Worm (Caenorhabditis elegans) whole organism, L4/young adult: Measurements from ENCODE around the gene K06H7.2.

Source experiments
- W03F9.2 ChIP-seq: fragments of 150-350 bp; optimal IDR thresholded peaks from 2 replicates; lab custom pipeline; 2014; ENCODE audit warnings: missing biosample characterization, missing genetic modification characterization
- dao-5 ChIP-seq: sonication (generic microtip); optimal IDR thresholded peaks from 2 replicates; lab custom pipeline; 2016; ENCODE audit warnings: missing genotype, missing genetic modification characterization, moderate library complexity, missing compliant biosample characterization
- him-1 ChIP-seq: sonication (generic microtip); optimal IDR thresholded peaks from 2 replicates; lab custom pipeline; 2016; ENCODE audit warnings: missing genotype, missing genetic modification reagents, missing genetic modification characterization, missing compliant biosample characterization

The K06H7.2 gene

DNA sequence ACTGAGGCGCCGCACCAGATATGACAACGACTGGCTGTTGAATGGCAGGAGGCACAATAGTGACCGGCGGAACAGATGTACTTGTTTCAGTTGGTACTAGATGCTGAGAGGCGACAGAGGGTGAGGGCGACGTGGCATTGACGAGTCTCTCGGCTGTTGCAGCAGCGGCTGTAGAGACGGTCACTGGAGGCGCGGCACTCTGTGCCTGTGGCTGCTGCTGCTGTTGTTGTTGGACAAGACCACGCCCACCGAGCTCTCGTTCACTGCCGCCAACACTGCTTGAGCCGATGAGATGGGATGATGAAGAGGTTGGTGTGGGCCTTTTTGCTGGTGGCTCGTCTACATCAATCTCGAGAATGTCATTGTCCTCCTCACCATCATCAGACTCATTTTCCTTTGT lies 23.8 kb downstream of the K06H7.2 start:
- TF ChIP-seq him-1 (tag; lab: Kevin White, UChicago) (no peak), W03F9.2 (tag; lab: Kevin White, UChicago) (no peak), dao-5 (tag; lab: Kevin White, UChicago) (no peak)

DNA sequence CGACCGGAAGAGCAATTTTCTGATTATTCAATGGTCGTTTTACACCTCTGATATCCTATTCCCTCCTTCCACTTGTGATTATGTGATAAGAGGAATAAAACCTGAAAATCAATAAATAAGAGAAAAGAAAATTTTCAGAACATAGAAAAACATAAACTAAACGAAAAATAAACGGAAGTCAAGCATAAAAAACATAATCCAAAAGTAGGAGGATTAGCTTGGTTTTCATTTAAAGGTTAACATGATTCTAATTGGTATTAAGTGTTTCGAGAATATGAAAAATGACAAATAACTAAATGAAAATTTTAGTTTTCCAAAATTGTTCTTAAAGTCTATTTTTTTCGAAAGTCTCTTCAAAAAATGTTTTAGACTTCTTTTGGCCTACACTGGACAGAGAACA lies 27.8 kb downstream of the K06H7.2 start, which contains the start of gene gei-8:
Gene gei-8 (minus strand): TSS at position 101 of the 400 bp plus-strand sequence.
- TF ChIP-seq W03F9.2 (tag; lab: Kevin White, UChicago) (no peak), him-1 (tag; lab: Kevin White, UChicago) (no peak), dao-5 (tag; lab: Kevin White, UChicago) (no peak)

DNA sequence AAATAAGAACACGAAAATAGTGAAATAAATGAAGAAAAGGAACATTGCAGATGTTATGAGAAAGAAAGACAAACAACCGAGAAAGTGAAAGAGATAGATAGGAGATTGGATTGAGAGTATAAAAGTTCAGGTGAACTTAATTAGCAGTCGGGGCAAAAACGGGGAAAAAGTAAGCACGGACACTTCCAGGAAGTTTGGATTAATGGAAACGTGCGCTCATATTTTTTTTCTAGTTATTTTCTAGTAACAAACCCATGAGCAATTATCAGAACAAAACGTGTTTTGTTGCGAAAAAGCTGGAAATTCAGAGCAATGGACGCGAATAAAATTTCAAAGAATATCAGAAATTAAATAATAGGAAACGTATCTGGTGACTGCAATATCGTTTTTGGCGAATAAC lies 28.6 kb downstream of the K06H7.2 start:
- no peak for TF ChIP-seq him-1 (tag; lab: Kevin White, UChicago)
- no peak for TF ChIP-seq dao-5 (tag; lab: Kevin White, UChicago)
- TF ChIP-seq W03F9.2 (tag; lab: Kevin White, UChicago): no peak

DNA sequence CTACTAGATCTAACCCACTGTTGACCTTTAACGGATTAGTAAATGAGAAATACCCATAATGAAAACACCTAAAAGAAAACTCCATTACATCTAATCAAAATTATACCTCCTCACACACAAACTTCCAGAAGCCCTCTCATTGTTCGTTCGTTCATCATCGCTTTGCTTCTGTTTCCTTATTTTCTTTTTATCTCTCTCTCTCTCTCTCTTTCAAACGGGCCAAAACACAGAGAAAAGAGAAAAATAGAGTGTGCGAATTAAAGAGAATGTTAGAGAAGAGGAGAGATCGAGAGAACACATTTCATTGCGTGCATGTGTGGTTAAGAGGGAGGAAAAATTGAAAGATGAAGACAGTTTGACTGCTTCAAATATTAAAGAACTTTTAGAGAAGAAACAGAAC lies 30.9 kb downstream of the K06H7.2 start:
- TF ChIP-seq W03F9.2 (tag; lab: Kevin White, UChicago): peak; percentile 14
- no peak for TF ChIP-seq dao-5 (tag; lab: Kevin White, UChicago)

DNA sequence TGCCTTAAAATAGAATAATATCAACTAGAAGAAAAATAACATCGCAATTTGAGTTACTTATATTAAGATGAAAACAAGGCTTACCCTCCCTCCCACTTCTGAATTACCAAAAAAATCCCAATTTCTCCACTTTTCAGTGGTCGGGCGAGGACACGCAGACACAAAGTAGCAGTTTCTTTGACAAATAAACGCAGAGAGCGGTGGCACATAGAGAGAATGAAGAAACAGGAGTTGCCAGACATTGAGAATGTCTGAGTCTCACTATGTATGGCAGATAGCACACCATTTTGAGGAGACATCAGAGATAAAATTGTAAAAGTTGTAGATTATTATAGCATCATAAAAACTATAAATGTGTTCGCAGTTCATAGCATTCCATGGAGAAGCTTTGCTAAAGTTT lies 31.9 kb downstream of the K06H7.2 start:
- TF ChIP-seq W03F9.2 (tag; lab: Kevin White, UChicago) (peak; percentile 40), him-1 (tag; lab: Kevin White, UChicago) (no peak)

DNA sequence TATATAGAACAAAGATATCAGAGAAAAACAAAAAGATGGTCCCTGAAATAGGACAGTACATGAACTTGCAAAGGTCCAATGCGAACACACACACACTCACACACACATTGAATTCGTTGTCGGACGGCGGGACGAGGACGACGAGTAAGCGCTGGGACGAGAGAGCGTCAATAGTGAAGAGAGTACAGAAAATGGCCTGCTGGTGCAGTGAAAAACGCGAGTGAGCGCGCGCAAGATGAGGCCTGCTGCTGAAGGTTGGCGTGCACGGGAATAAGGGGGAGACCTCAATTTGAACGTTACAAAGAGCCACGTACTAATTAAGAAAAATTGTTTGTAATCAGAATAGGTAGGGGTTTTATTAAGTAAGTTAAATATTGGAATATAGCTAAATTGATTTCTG lies 33.6 kb downstream of the K06H7.2 start:
- TF ChIP-seq W03F9.2 (tag; lab: Kevin White, UChicago) (no peak), him-1 (tag; lab: Kevin White, UChicago) (no peak), dao-5 (tag; lab: Kevin White, UChicago) (no peak)

DNA sequence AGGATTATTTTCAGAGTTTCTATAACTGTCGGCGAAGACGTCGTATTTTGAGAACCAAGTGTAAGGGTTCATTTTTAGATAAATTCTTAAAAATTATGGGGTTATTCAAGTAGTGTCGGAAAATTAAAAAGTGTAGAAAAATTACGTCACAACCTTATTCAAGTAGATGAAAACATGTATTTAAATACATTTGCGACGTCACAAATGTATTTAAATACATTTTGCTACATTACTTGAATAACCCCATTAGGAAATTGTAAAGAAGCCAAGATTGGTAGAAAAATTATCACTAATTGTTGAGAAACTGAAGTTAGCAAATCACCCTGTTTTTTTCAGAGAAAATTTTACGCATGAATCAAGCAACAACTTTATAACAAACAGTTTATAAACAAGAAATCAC lies 35.8 kb downstream of the K06H7.2 start:
- TF ChIP-seq W03F9.2 (tag; lab: Kevin White, UChicago): no peak
- no peak for TF ChIP-seq dao-5 (tag; lab: Kevin White, UChicago)
- TF ChIP-seq him-1 (tag; lab: Kevin White, UChicago): no peak

DNA sequence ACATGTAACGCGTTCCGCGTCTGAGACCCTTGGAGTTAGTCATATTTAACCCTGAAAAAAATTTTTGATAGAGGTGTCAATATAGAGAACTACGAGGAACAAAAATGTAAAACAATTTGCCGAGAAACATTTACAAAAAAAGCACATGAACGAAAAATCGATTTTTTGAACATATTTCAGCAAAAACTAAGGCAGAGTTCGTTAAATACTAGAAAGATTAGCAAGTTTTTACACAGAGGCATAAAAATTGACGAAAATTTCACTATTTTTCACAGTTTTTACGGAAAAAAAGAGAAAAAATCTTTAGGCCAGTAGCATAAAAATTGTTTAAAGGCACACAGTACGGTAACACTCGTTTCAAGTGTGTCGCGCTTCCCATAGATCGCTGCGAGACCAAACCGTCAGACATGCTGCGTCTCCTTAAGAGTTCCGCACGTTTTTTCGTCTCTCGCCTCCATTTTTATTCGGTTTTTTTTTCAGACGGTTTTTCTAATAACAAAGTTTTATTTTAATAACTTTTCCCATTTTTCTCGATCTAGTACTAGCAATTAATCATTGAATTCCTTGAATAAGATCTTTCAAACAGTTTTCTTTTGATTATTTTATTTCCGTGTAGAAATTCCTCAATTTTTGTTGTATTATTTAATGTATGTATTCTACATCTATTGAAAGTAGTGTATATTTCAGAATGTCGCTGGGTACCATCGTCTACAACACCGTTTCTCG lies 37.0 kb downstream of the K06H7.2 start, which contains the start of the genes rpl-21 and C14B9.10:
Gene rpl-21 (minus strand): TSS at position 51 of the 726 bp plus-strand sequence.
Gene C14B9.10 (plus strand): TSS at position 676 of the 726 bp plus-strand sequence.
- TF ChIP-seq W03F9.2 (tag; lab: Kevin White, UChicago): peak; percentile 89
- no peak for TF ChIP-seq dao-5 (tag; lab: Kevin White, UChicago)
- TF ChIP-seq him-1 (tag; lab: Kevin White, UChicago): peak; percentile 47

DNA sequence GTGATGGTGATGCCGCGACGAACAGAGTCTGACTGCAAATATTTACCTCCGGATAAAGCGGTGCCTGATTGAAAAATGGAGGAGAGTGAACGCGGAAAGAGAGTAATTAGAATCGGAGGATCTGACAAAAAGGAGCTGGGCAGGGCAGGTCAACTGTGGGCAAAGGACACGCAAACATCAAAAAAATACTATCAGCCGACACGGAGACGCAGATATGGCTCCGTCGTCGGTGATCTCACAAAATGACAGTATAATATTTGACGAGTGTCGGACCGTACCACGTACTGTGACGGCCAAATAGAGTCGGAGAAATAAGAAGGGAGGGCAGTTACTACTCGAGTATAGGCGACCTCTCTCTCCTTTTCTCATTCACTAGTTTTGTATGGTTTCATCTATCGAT lies 39.1 kb downstream of the K06H7.2 start:
- TF ChIP-seq dao-5 (tag; lab: Kevin White, UChicago) (no peak), W03F9.2 (tag; lab: Kevin White, UChicago) (no peak), him-1 (tag; lab: Kevin White, UChicago) (no peak)

DNA sequence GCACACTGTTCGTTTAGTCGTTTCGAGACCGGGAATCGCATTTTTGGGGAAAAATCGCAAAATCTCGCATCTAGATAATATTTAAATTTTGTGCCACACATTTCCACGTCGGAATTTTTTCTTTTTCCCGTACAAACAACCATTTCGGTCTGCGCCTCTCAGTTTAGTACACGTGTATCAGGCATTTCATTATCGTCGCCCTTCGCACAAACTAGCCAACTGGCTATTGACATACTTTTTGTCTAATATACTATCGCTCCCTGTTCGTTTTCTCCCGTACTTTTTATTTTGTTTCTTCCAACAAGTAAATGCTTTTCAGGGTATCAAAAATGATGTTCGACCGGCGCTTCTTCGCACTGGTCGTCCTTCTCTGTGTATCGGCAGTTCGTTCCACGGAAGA lies 40.0 kb downstream of the K06H7.2 start, which contains the start of gene C14B9.2:
Gene C14B9.2 (plus strand): TSS at position 320 of the 400 bp plus-strand sequence.
- TF ChIP-seq dao-5 (tag; lab: Kevin White, UChicago) (no peak), him-1 (tag; lab: Kevin White, UChicago) (no peak), W03F9.2 (tag; lab: Kevin White, UChicago) (no peak)

DNA sequence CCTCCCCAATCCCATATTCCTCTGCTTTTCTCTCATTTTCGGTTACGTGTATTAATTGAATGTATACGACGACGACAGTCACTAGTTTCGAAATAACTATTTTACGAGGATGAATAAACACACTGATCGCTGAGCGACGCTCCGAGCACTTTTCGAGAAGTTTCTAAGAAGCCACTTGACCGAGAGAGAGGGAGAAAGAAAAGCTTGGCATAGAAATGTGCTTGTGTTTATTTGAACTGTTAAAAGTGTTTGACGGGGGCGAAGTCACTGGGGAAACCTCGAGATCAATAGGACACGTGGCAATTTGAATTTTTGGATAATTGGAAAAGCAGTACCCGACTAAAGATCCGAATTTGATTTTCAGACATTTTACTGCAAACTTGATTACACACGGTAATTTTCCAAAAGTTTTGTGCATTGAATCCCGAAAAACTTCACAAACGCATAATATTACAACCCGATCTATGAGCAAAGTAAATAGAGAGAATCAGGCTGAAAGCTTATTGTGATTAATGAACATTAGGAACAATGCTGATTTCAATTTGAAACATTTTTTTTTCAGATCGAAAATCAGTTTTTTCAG lies 43.2 kb downstream of the K06H7.2 start:
- TF ChIP-seq him-1 (tag; lab: Kevin White, UChicago) (no peak), dao-5 (tag; lab: Kevin White, UChicago) (no peak), W03F9.2 (tag; lab: Kevin White, UChicago) (no peak)

DNA sequence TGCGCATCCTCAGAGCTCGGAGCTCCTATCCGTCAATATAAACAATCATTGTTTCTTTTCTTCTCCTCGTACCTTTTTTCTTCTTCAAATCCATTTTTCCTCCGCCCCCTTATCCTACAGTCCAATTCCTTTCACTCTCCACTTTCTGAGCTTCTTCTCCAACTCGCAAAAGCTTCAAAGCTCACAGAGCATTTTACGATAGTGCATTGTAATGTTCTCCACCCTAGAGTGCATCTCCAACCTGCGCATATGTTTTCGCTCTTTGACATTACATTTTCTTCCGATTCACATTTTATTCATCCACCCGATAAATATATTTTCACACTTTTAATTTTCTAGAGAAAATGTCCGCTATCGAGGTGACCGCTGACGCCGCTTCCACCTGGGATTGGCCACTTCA lies 44.4 kb downstream of the K06H7.2 start, which contains the start of gene hsp-12.2:
Gene hsp-12.2 (plus strand): TSS at position 301 of the 400 bp plus-strand sequence.
- no peak for TF ChIP-seq dao-5 (tag; lab: Kevin White, UChicago)
- TF ChIP-seq him-1 (tag; lab: Kevin White, UChicago): no peak
- TF ChIP-seq W03F9.2 (tag; lab: Kevin White, UChicago): no peak

DNA sequence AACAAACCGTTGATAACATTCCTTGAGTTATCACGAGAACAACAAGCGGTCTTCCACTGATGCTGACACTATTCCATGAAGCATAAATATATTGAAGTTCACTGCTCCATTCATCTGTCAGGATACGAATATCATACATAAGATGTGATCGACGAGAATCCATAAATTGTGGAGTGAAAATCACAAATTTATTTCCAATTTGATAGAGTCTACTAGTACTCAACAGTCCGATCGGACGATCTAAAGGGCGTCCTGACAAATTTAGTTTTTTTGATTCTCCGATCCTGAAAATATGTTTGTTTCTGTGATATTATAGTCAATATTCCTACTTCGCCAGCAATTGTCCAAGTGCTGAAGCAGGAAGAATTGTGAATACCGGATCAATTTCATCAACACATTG lies 48.8 kb downstream of the K06H7.2 start:
- TF ChIP-seq dao-5 (tag; lab: Kevin White, UChicago) (no peak), him-1 (tag; lab: Kevin White, UChicago) (no peak), W03F9.2 (tag; lab: Kevin White, UChicago) (no peak)
